Fruit fly (Drosophila melanogaster) Kc167 (cell line): Measurements from ENCODE around the gene CG7215.

Experiments
- Myc ChIP-seq: fragments of >200 bp; optimal IDR thresholded peaks from 2 replicates; lab custom pipeline; 2017; ENCODE audit warnings: missing external identifiers
- h ChIP-seq: fragments of >200 bp; optimal IDR thresholded peaks from 3 replicates; lab custom pipeline; 2018; ENCODE audit warnings: missing external identifiers
- insv ChIP-seq: fragments of >200 bp; optimal IDR thresholded peaks from 3 replicates; lab custom pipeline; 2018; ENCODE audit warnings: missing external identifiers
- psq ChIP-seq: fragments of >200 bp; optimal IDR thresholded peaks from 2 replicates; lab custom pipeline; 2017; ENCODE audit warnings: missing external identifiers

dm6 chr3R:18167416-18168237 is 554 bp upstream of the CG7215 start, which contains the start of gene wrd:
- TF ChIP-seq h (lab: Kevin White, UChicago) = no peak
- no peak for TF ChIP-seq Myc
- no peak for TF ChIP-seq psq
- no peak for TF ChIP-seq insv (lab: Kevin White, UChicago)
